Fruit fly (Drosophila melanogaster) whole organism, wandering third instar larva: ENCODE measurements around the gene CG33642.

Source experiments
- Abd-B ChIP-seq: fragments of >200 bp; optimal IDR thresholded peaks from 2 replicates; lab custom pipeline; 2017; ENCODE audit warnings: missing biosample characterization, missing genetic modification characterization
- CG32264 ChIP-seq: fragments of 200-800 bp; sonication (Bioruptor generic); optimal IDR thresholded peaks from 2 replicates; lab custom pipeline; 2016; ENCODE audit warnings: missing biosample characterization, missing genetic modification characterization
- CG9705 ChIP-seq: fragments of 200-800 bp; sonication (Bioruptor generic); optimal IDR thresholded peaks from 2 replicates; lab custom pipeline; 2018; ENCODE audit warnings: missing biosample characterization, mild to moderate bottlenecking, missing genetic modification characterization
- Dfd ChIP-seq: fragments of >200 bp; optimal IDR thresholded peaks from 2 replicates; lab custom pipeline; 2017; ENCODE audit warnings: missing biosample characterization, missing genetic modification characterization
- Dif ChIP-seq: fragments of 200-275, 200-300 bp; sonication (Bioruptor generic); optimal IDR thresholded peaks from 2 replicates; lab custom pipeline; 2018; ENCODE audit warnings: missing biosample characterization, missing genetic modification characterization; ENCODE audit not compliant: partially characterized antibody
- GATAd ChIP-seq: sonication (Bioruptor generic); optimal IDR thresholded peaks from 2 replicates; lab custom pipeline; 2016; ENCODE audit warnings: missing biosample characterization, missing genetic modification characterization
- HLH106 ChIP-seq: fragments of 200-800 bp; optimal IDR thresholded peaks from 3 replicates; lab custom pipeline; 2019; ENCODE audit warnings: missing biosample characterization, mild to moderate bottlenecking, missing genetic modification characterization, moderate library complexity
- Hnf4 ChIP-seq: fragments of 200-800 bp; sonication (Bioruptor generic); optimal IDR thresholded peaks from 2 replicates; lab custom pipeline; 2016; ENCODE audit warnings: missing biosample characterization, mild to moderate bottlenecking, missing genetic modification characterization
- Hr78 ChIP-seq: fragments of >200 bp; optimal IDR thresholded peaks from 2 replicates; lab custom pipeline; 2017; ENCODE audit warnings: missing biosample characterization, missing genetic modification characterization
- Hr83 ChIP-seq: fragments of 200-300 bp; sonication (Bioruptor generic); optimal IDR thresholded peaks from 2 replicates; lab custom pipeline; 2016; ENCODE audit warnings: missing biosample characterization, mild to moderate bottlenecking, missing genetic modification characterization, moderate library complexity; ENCODE audit not compliant: poor library complexity, severe bottlenecking
- Jra ChIP-seq: sonication (Bioruptor generic); optimal IDR thresholded peaks from 2 replicates; lab custom pipeline; 2016; ENCODE audit warnings: missing biosample characterization, missing genetic modification characterization
- Mio ChIP-seq: sonication (Bioruptor generic); optimal IDR thresholded peaks from 2 replicates; lab custom pipeline; 2016; ENCODE audit warnings: missing biosample characterization, missing genetic modification characterization
- Myc ChIP-seq: fragments of >200 bp; optimal IDR thresholded peaks from 2 replicates; lab custom pipeline; 2017
- N ChIP-seq: fragments of >200 bp; optimal IDR thresholded peaks from 2 replicates; lab custom pipeline; 2018; ENCODE audit warnings: missing biosample characterization, missing external identifiers, missing genetic modification characterization
- OdsH ChIP-seq: fragments of 200-800 bp; sonication (Bioruptor generic); optimal IDR thresholded peaks from 2 replicates; lab custom pipeline; 2016; ENCODE audit warnings: missing biosample characterization, mild to moderate bottlenecking, missing genetic modification characterization
- Rel ChIP-seq, 2 experiments: fragments of 200-800 bp; sonication (Bioruptor generic) in 1 of 2; optimal IDR thresholded peaks; 2 replicates in 1 of 2; 3 replicates in 1 of 2; lab custom pipeline; 2016 to 2019; ENCODE audit warnings: mild to moderate bottlenecking in 2 of 2, missing biosample characterization in 2 of 2, missing genetic modification characterization in 2 of 2, moderate library complexity in 1 of 2
- Vsx2 ChIP-seq: fragments of 200-300, 225-300 bp; sonication (Bioruptor generic); optimal IDR thresholded peaks from 2 replicates; lab custom pipeline; 2018; ENCODE audit warnings: missing biosample characterization, missing genetic modification characterization; ENCODE audit not compliant: partially characterized antibody
- br ChIP-seq: fragments of 200-800 bp; sonication (Bioruptor generic); optimal IDR thresholded peaks from 2 replicates; lab custom pipeline; 2016; ENCODE audit warnings: missing biosample characterization, missing genetic modification characterization
- brk ChIP-seq: fragments of 200-800 bp; sonication (Bioruptor generic); optimal IDR thresholded peaks from 2 replicates; lab custom pipeline; 2016; ENCODE audit warnings: missing biosample characterization, mild to moderate bottlenecking, missing genetic modification characterization
- dl ChIP-seq, 2 experiments: fragments of 175-275, 200-275 bp in 1 of 2; fragments of 200-275 bp in 1 of 2; sonication (Bioruptor generic); optimal IDR thresholded peaks; lab custom pipeline; 2018; ENCODE audit warnings: mild to moderate bottlenecking in 2 of 2, missing biosample characterization in 2 of 2, missing genetic modification characterization in 2 of 2, moderate library complexity in 2 of 2; ENCODE audit not compliant: partially characterized antibody in 2 of 2, insufficient read depth in 1 of 2
- dmrt93B ChIP-seq: fragments of 200-800 bp; sonication (Bioruptor generic); optimal IDR thresholded peaks from 2 replicates; lab custom pipeline; 2018; ENCODE audit warnings: missing biosample characterization, mild to moderate bottlenecking, missing genetic modification characterization
- ey ChIP-seq: fragments of 200-800 bp; sonication (Bioruptor generic); optimal IDR thresholded peaks from 2 replicates; lab custom pipeline; 2016; ENCODE audit warnings: missing biosample characterization, missing genetic modification characterization
- foxo ChIP-seq, 2 experiments: fragments of 200-800 bp; sonication (Bioruptor generic); optimal IDR thresholded peaks; 2 replicates in 1 of 2; 3 replicates in 1 of 2; lab custom pipeline; 2016 to 2017; ENCODE audit warnings: missing biosample characterization in 2 of 2, missing genetic modification characterization in 2 of 2
- fru ChIP-seq: fragments of 200-800 bp; sonication (Bioruptor generic); optimal IDR thresholded peaks from 3 replicates; lab custom pipeline; 2016; ENCODE audit warnings: missing biosample characterization, mild to moderate bottlenecking, missing genetic modification characterization
- h ChIP-seq: fragments of 200-800 bp; sonication (Bioruptor generic); optimal IDR thresholded peaks from 3 replicates; lab custom pipeline; 2016; ENCODE audit warnings: missing biosample characterization, mild to moderate bottlenecking, missing genetic modification characterization
- jim ChIP-seq: fragments of 175-275, 200-325 bp; sonication (Bioruptor generic); optimal IDR thresholded peaks from 2 replicates; lab custom pipeline; 2016; ENCODE audit warnings: missing biosample characterization, mild to moderate bottlenecking, missing genetic modification characterization
- lola ChIP-seq: fragments of >200 bp; optimal IDR thresholded peaks from 2 replicates; lab custom pipeline; 2017; ENCODE audit warnings: missing biosample characterization, missing genetic modification characterization
- pan ChIP-seq: fragments of >200 bp; optimal IDR thresholded peaks from 2 replicates; lab custom pipeline; 2017
- psq ChIP-seq: fragments of 200-800 bp; sonication (Bioruptor generic); optimal IDR thresholded peaks from 3 replicates; lab custom pipeline; 2017; ENCODE audit warnings: missing biosample characterization, mild to moderate bottlenecking, missing genetic modification characterization, moderate library complexity
- rgr ChIP-seq: fragments of 200-800 bp; sonication (Bioruptor generic); optimal IDR thresholded peaks from 3 replicates; lab custom pipeline; 2016; ENCODE audit warnings: missing biosample characterization, mild to moderate bottlenecking, missing genetic modification characterization
- sage ChIP-seq: fragments of 200-800 bp; sonication (Bioruptor generic); optimal IDR thresholded peaks from 2 replicates; lab custom pipeline; 2016; ENCODE audit warnings: missing biosample characterization, mild to moderate bottlenecking, missing genetic modification characterization
- sv ChIP-seq: fragments of 200-800 bp; sonication (Bioruptor generic); optimal IDR thresholded peaks from 3 replicates; lab custom pipeline; 2016; ENCODE audit warnings: missing biosample characterization, missing genetic modification characterization
- tai ChIP-seq: sonication (Bioruptor generic); optimal IDR thresholded peaks from 2 replicates; lab custom pipeline; 2016; ENCODE audit warnings: missing biosample characterization, missing genetic modification characterization
- usp ChIP-seq: fragments of >200 bp; optimal IDR thresholded peaks from 2 replicates; lab custom pipeline; 2017; ENCODE audit warnings: missing biosample characterization, missing genetic modification characterization
- woc ChIP-seq: sonication (Bioruptor generic); optimal IDR thresholded peaks from 2 replicates; lab custom pipeline; 2016; ENCODE audit warnings: missing biosample characterization, mild to moderate bottlenecking, missing genetic modification characterization

Gene CG33642

DNA sequence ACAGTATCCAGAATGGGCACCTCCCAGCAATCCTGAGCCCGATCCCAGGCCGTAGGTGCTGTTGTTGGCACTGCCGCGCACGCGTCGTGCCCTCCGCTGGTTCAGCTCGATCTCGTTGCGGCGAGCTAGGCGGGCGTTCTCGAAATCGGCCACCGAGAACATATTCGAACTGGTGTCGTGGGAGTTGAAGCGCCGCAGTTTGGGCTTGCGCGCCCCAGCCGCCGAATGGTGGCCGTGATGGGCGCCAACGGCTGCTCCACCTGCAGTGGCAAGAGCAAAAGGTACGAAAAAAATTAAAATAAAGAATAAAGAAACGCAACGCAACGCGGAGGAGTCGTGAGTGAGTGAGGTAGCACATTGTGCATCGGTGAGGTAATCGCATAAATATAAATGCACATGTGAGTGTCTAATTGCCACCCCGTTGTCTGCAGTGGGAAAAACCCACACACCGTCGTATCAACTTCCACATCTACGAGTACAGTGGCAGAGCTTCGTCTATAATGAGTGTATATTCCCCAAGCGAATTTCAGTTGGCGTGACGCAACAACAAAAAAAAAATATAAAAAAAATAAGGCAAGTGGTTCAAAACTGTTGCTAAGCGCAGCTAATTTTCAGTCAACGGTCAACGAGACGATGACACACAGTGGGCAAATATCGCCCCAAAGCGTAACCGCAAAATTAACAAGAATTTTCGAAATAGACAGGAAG lies 20.1 kb upstream of the CG33642 start:
- TF ChIP-seq jim (GFP tag; lab: Kevin White, UChicago) = no peak
- TF ChIP-seq Rel (GFP tag; optimal IDR thresholded peaks at IDR 0.05; lab: Kevin White, UChicago) = no peak
- TF ChIP-seq Rel (tag; optimal IDR thresholded peaks at IDR 0.05; lab: Kevin White, UChicago) = peak; percentile 67
- TF ChIP-seq Hr78 (GFP tag; lab: Kevin White, UChicago) = no peak
- peak; percentile 73 to 77 for TF ChIP-seq dl (GFP tag; optimal IDR thresholded peaks at IDR 0.05; lab: Kevin White, UChicago; ENCODE audit: insufficient read depth in 1 of 2, partially characterized antibody in 2 of 2)

DNA sequence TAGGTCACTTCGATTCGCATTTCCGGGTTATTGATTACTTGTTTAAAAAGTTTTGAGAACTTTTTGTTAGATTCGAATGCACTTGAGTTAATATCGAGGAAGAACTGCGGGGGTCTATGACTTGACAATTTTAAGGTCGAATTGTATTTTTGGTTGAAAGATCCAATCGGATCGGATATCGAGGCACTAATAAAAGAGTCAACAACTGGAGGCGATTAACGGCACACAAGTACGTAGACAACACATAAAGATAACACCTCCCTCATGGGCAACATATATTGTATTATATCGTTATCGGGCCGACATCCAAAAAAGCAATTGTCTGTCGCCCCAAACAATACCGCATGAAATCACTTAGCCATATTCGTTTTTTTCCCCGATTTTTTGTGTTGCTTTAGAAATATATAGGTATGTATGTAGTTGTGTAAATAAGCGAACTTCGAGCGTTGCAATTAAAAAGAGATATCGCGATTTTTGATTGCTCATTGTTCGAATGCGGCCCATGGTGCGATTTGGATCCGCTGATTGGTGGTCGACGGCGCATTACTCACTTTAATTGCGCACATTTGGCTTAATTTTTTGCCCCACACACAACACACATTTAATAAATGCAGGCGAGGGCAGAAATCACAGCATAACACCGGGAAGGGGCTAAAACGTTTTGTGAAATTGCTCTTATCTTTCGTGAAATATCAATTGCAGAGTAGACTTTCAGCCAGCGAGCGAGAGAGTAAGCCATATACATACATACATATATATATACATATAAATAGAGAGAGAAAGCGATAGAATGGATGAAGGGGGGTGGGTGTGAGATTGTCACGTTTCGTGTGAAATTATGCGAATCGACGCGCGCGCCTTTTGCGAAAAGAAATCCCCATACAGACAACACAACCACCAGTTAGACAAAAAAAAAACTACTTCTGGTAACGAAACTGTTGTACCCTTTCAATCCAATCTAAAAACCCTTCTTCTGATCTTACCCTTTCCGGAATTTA lies 18.6 kb upstream of the CG33642 start:
- TF ChIP-seq Hr78 (GFP tag; lab: Kevin White, UChicago) (no peak), CG32264 (peak; percentile 8), Dif (GFP tag; lab: Kevin White, UChicago) (no peak), brk (GFP tag; lab: Kevin White, UChicago) (no peak), rgr (no peak), Rel (GFP tag; optimal IDR thresholded peaks at IDR 0.05; lab: Kevin White, UChicago) (no peak), Rel (tag; optimal IDR thresholded peaks at IDR 0.05; lab: Kevin White, UChicago) (peak; percentile 89), CG9705 (GFP tag; lab: Kevin White, UChicago) (no peak), fru (peak; percentile 7), woc (peak; percentile 32), pan (lab: Kevin White, UChicago) (no peak), dmrt93B (GFP tag; lab: Kevin White, UChicago) (no peak), Abd-B (GFP tag; lab: Kevin White, UChicago) (no peak), h (peak; percentile 53), br (peak; percentile 27)

DNA sequence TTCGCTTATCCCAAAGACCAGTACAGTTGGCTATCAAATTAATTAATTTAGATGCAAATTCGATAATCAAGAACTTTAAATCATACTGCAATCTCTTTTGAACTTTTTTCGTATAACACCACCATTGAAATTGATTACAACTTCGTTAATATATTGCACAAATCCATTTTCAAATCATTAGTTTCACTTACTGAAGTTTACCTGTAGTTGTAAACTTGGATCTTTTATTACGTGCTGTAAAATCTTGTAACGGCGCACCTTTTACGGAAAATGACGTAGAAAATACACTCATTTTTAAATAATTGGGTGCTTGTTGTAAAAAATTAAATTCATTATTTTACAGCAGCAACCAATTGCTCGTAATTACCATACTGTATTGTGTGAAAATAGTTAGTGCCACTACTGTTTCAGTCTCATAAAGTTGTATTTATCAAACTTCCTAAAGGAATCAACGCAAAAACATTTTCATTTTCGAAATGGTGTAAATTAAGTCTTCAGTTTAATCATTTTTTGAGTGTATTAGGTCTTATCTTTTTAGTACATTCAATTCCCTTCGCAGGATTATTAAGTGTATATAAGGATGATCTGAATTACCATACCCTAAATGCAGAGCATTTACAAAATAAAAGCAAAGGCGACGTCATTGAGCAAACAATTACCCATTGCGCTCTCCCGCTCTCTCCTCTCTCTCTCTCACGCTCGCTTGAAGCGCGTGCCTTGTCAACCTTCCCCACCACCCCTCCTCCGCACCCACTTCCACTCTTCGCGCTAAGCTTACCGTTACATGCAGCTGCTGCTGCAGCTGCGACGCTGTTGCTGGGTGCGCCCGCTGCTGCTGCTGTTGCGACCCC lies 17.4 kb upstream of the CG33642 start:
- TF ChIP-seq Hr83 (GFP tag; lab: Kevin White, UChicago) (peak; percentile 26), Jra (GFP tag; lab: Kevin White, UChicago) (no peak), tai (no peak), foxo (GFP tag; optimal IDR thresholded peaks at IDR 0.05; lab: Kevin White, UChicago) (peak in 1 of 2 experiments; percentile 7), usp (GFP tag; lab: Kevin White, UChicago) (no peak), brk (GFP tag; lab: Kevin White, UChicago) (no peak), OdsH (GFP tag; lab: Kevin White, UChicago) (peak; percentile 31), Rel (GFP tag; optimal IDR thresholded peaks at IDR 0.05; lab: Kevin White, UChicago) (no peak), Rel (tag; optimal IDR thresholded peaks at IDR 0.05; lab: Kevin White, UChicago) (peak; percentile 16), fru (peak; percentile 13), dl (GFP tag; optimal IDR thresholded peaks at IDR 0.05; lab: Kevin White, UChicago; ENCODE audit: insufficient read depth in 1 of 2, partially characterized antibody in 2 of 2) (peak; percentile 87 to 94), h (peak; percentile 90), GATAd (GFP tag; lab: Kevin White, UChicago) (no peak), rgr (peak; percentile 7), br (no peak), sage (GFP tag; lab: Kevin White, UChicago) (no peak), psq (GFP tag; lab: Kevin White, UChicago) (no peak), CG9705 (GFP tag; lab: Kevin White, UChicago) (no peak), lola (GFP tag; lab: Kevin White, UChicago) (no peak), woc (no peak), Mio (GFP tag; lab: Kevin White, UChicago) (no peak), Myc (lab: Kevin White, UChicago) (no peak), Dfd (GFP tag; lab: Kevin White, UChicago) (no peak), Vsx2 (peak; percentile 59), Dif (GFP tag; lab: Kevin White, UChicago) (peak; percentile 92), HLH106 (no peak), sv (GFP tag; lab: Kevin White, UChicago) (no peak), N (no peak), Hnf4 (GFP tag; lab: Kevin White, UChicago) (no peak), jim (GFP tag; lab: Kevin White, UChicago) (no peak), CG32264 (no peak), pan (lab: Kevin White, UChicago) (no peak), ey (GFP tag; lab: Kevin White, UChicago) (peak; percentile 6)
